Worm (Caenorhabditis elegans) whole organism, mixed stage, embryonic: ENCODE data around the gene F34D6.1.

ENCODE experiments used
- hlh-1 ChIP-seq: fragments of 150-350 bp; optimal IDR thresholded peaks from 2 replicates; lab custom pipeline; 2014; ENCODE audit warnings: missing biosample characterization, missing genetic modification reagents, missing genetic modification characterization
- lin-13 ChIP-seq: fragments of 150-350 bp; optimal IDR thresholded peaks from 2 replicates; lab custom pipeline; 2014; ENCODE audit warnings: missing biosample characterization, missing genetic modification characterization
- lsy-2 ChIP-seq: fragments of 150-350 bp; optimal IDR thresholded peaks from 2 replicates; lab custom pipeline; 2014; ENCODE audit warnings: missing biosample characterization, missing genetic modification characterization
- mls-2 ChIP-seq: sonication (generic microtip); optimal IDR thresholded peaks from 2 replicates; lab custom pipeline; 2016; ENCODE audit warnings: mild to moderate bottlenecking, missing genetic modification characterization, moderate library complexity, missing compliant biosample characterization
- nhr-12 ChIP-seq: fragments of 150-350 bp; optimal IDR thresholded peaks from 2 replicates; lab custom pipeline; 2014; ENCODE audit warnings: missing biosample characterization, missing genetic modification characterization
- pha-4 ChIP-seq: fragments of 150-350 bp; optimal IDR thresholded peaks from 2 replicates; lab custom pipeline; 2018; ENCODE audit warnings: missing biosample characterization, missing genetic modification reagents, missing genetic modification characterization
- sem-2 ChIP-seq: fragments of 200-800 bp; sonication (Bioruptor generic); optimal IDR thresholded peaks from 2 replicates; lab custom pipeline; 2018; ENCODE audit warnings: mild to moderate bottlenecking, missing genetic modification characterization, missing compliant biosample characterization
- snpc-4 ChIP-seq: fragments of 150-350 bp; optimal IDR thresholded peaks from 2 replicates; lab custom pipeline; 2014; ENCODE audit warnings: missing biosample characterization, missing genetic modification characterization
- unc-62 ChIP-seq: fragments of 150-350 bp; optimal IDR thresholded peaks from 2 replicates; lab custom pipeline; 2014; ENCODE audit warnings: missing biosample characterization, missing genetic modification reagents, missing genetic modification characterization

- no peak for TF ChIP-seq unc-62 (GFP tag; lab: Kevin White, UChicago)
- TF ChIP-seq lsy-2, result no peak
- TF ChIP-seq mls-2, result no peak
- no peak for TF ChIP-seq snpc-4 (tag; lab: Kevin White, UChicago)
- TF ChIP-seq lin-13 (tag; lab: Kevin White, UChicago), result no peak
- no peak for TF ChIP-seq sem-2
- TF ChIP-seq hlh-1 (tag; lab: Kevin White, UChicago), result no peak
- no peak for TF ChIP-seq nhr-12 (tag; lab: Kevin White, UChicago)
- TF ChIP-seq pha-4 (tag; lab: Kevin White, UChicago), result no peak
Measured at ce11 chrII:2700229-2700628, 19.2 kb upstream of the F34D6.1 start, which contains the start of gene sri-61.
